Fruit fly (Drosophila melanogaster) whole organism, prepupa: Measurements from ENCODE around the gene CG16952.

Experiments
- CG10631 ChIP-seq: fragments of 200-800 bp; sonication (Bioruptor generic); optimal IDR thresholded peaks from 2 replicates; lab custom pipeline; 2016; ENCODE audit warnings: missing biosample characterization, missing genetic modification characterization
- CG10669 ChIP-seq: fragments of 200-800 bp; sonication (Bioruptor generic); optimal IDR thresholded peaks from 3 replicates; lab custom pipeline; 2018; ENCODE audit warnings: missing biosample characterization, mild to moderate bottlenecking, missing genetic modification characterization, moderate library complexity
- CG11294 ChIP-seq: fragments of 200-800 bp; sonication (Bioruptor generic); IDR thresholded peaks from 2 replicates; pipeline ENCODE4 v1.3.6; 2022; ENCODE audit warnings: missing biosample characterization, missing genetic modification characterization
- CG11762 ChIP-seq: fragments of 200-800 bp; sonication (Bioruptor generic); optimal IDR thresholded peaks from 3 replicates; lab custom pipeline; 2016; ENCODE audit warnings: missing biosample characterization, missing genetic modification characterization; ENCODE audit not compliant: insufficient read depth
- CG11902 ChIP-seq: fragments of 200-800 bp; sonication (Bioruptor generic); optimal IDR thresholded peaks from 3 replicates; lab custom pipeline; 2016; ENCODE audit warnings: missing biosample characterization, missing genetic modification characterization
- CG16779 ChIP-seq: fragments of 200-800 bp; sonication (Bioruptor generic); optimal IDR thresholded peaks from 3 replicates; lab custom pipeline; 2017; ENCODE audit warnings: missing biosample characterization, mild to moderate bottlenecking, missing genetic modification characterization
- CG32006 ChIP-seq: fragments of 200-800 bp; sonication (Bioruptor generic); optimal IDR thresholded peaks from 3 replicates; lab custom pipeline; 2017; ENCODE audit warnings: missing biosample characterization, mild to moderate bottlenecking, missing genetic modification characterization
- CG3919 ChIP-seq: fragments of 200-800 bp; sonication (Bioruptor generic); optimal IDR thresholded peaks from 3 replicates; lab custom pipeline; 2016; ENCODE audit warnings: missing biosample characterization, missing genetic modification characterization
- CG4318 ChIP-seq: fragments of 200-800 bp; sonication (Bioruptor generic); optimal IDR thresholded peaks from 3 replicates; lab custom pipeline; 2017; ENCODE audit warnings: missing biosample characterization, mild to moderate bottlenecking, missing genetic modification characterization
- CG6276 ChIP-seq: fragments of 200-800 bp; sonication (Bioruptor generic); optimal IDR thresholded peaks from 2 replicates; lab custom pipeline; 2017; ENCODE audit warnings: missing biosample characterization, mild to moderate bottlenecking, missing genetic modification characterization
- Eip75B ChIP-seq: fragments of 200-800 bp; sonication (Bioruptor generic); optimal IDR thresholded peaks from 3 replicates; lab custom pipeline; 2016; ENCODE audit warnings: missing biosample characterization, missing genetic modification characterization
- Eip78C ChIP-seq: fragments of 200-800 bp; sonication (Bioruptor generic); peaks from one replicate; lab custom pipeline; 2016; ENCODE audit warnings: missing biosample characterization, missing genetic modification characterization
- Eip93F ChIP-seq: fragments of 200-800 bp; sonication (Bioruptor generic); optimal IDR thresholded peaks from 2 replicates; lab custom pipeline; 2016; ENCODE audit warnings: missing biosample characterization, mild to moderate bottlenecking, missing genetic modification characterization
- Ets96B ChIP-seq: fragments of 200-800 bp; optimal IDR thresholded peaks from 2 replicates; lab custom pipeline; 2019; ENCODE audit warnings: missing biosample characterization, mild to moderate bottlenecking, missing genetic modification characterization, moderate library complexity
- Gug ChIP-seq: fragments of 200-800 bp; sonication (Bioruptor generic); IDR thresholded peaks from 2 replicates; pipeline ENCODE4 v1.3.6; 2022; ENCODE audit warnings: missing biosample characterization, missing genetic modification characterization
- Hr39 ChIP-seq: fragments of 200-800 bp; sonication (Bioruptor generic); optimal IDR thresholded peaks from 2 replicates; lab custom pipeline; 2016; ENCODE audit warnings: missing biosample characterization, missing genetic modification characterization
- OdsH ChIP-seq: fragments of 200-800 bp; sonication (Bioruptor generic); optimal IDR thresholded peaks from 3 replicates; lab custom pipeline; 2016; ENCODE audit warnings: missing biosample characterization, missing genetic modification characterization
- Smox ChIP-seq: fragments of 200-800 bp; sonication (Bioruptor generic); optimal IDR thresholded peaks from 3 replicates; lab custom pipeline; 2016; ENCODE audit warnings: missing biosample characterization, missing genetic modification characterization
- Sox15 ChIP-seq: fragments of 200-800 bp; sonication (Bioruptor generic); optimal IDR thresholded peaks from 3 replicates; lab custom pipeline; 2016; ENCODE audit warnings: missing biosample characterization, missing genetic modification characterization
- cyc ChIP-seq: fragments of 200-800 bp; sonication (Bioruptor generic); optimal IDR thresholded peaks from 3 replicates; lab custom pipeline; 2016; ENCODE audit warnings: missing biosample characterization, missing genetic modification characterization
- eg ChIP-seq: fragments of 200-800 bp; sonication (Bioruptor generic); IDR thresholded peaks from 3 replicates; pipeline ENCODE4 v1.3.6; 2022; ENCODE audit warnings: missing biosample characterization, missing genetic modification characterization
- fd59A ChIP-seq: fragments of 200-800 bp; sonication (Bioruptor generic); optimal IDR thresholded peaks from 2 replicates; lab custom pipeline; 2017; ENCODE audit warnings: missing biosample characterization, mild to moderate bottlenecking, missing genetic modification characterization, missing genetic modification reagents
- fd85E ChIP-seq: fragments of 200-800 bp; sonication (Bioruptor generic); optimal IDR thresholded peaks from 3 replicates; lab custom pipeline; 2016; ENCODE audit warnings: missing biosample characterization, missing genetic modification characterization
- fkh ChIP-seq: fragments of 200-800 bp; sonication (Bioruptor generic); optimal IDR thresholded peaks from 3 replicates; lab custom pipeline; 2017; ENCODE audit warnings: missing biosample characterization, mild to moderate bottlenecking, missing genetic modification characterization, moderate library complexity
- vri ChIP-seq: fragments of 200-800 bp; sonication (Bioruptor generic); optimal IDR thresholded peaks from 3 replicates; lab custom pipeline; 2016; ENCODE audit warnings: missing biosample characterization, mild to moderate bottlenecking, missing genetic modification characterization

The CG16952 gene

DNA sequence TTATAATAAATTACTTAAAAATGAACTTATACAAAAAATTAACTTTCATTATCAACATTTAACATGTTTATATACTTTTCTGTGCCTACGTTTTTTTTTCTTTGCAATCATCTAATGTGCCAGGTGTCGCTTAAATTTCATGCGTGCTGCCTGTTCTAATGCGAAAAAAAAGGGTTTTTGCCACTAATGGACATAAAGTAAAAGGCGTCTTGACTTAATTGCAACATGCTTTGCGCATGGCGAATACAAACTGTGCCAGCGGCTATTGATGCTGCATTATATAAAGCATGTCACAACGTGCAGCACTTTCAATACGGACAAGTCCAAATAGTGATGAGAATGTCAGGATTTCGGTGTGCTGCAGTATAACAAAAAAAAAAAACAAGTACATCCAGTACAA is 51.7 kb downstream of the CG16952 start, which contains the start of gene CG8916:
TSS of gene CG8916 (plus strand) at position 301 of the 400 bp plus-strand sequence.
- TF ChIP-seq fkh (GFP tag; lab: Kevin White, UChicago) (no peak), Eip75B (no peak), CG11762 (GFP tag; lab: Kevin White, UChicago) (no peak), Ets96B (tag; lab: Kevin White, UChicago) (no peak), eg (GFP tag; lab: Robert Waterston, UW) (no peak), vri (GFP tag; lab: Kevin White, UChicago) (no peak), CG16779 (no peak), CG3919 (GFP tag; lab: Kevin White, UChicago) (no peak), CG32006 (GFP tag; lab: Kevin White, UChicago) (no peak), fd59A (GFP tag; lab: Kevin White, UChicago) (no peak), Eip93F (GFP tag; lab: Kevin White, UChicago) (no peak), CG4318 (GFP tag; lab: Kevin White, UChicago) (no peak), fd85E (GFP tag; lab: Kevin White, UChicago) (no peak)
- TF ChIP-seq, all 60 proteins: peak for 0

DNA sequence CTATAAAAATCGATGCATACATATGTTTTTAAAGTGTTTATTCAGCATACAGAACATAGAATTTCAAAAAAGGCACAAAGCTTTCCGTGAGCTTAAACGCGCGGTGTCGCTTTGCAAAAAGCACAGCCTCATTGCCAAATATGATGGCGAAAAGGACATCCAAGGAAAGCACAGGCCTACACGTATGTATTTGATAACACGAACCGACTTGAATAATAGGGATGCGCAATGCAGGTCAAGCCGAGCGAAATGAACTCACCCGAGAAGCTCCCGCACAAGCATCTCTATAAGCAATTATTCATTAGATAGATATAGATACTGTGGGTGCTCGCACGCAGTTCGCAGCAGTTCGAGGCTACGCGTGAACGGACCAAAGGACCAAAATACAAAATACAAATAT is 54.8 kb downstream of the CG16952 start, which contains the start of gene Lcch3:
TSS of gene Lcch3 (plus strand) at position 301 of the 400 bp plus-strand sequence.
- TF ChIP-seq CG11762 (GFP tag; lab: Kevin White, UChicago) = no peak
- TF ChIP-seq Eip78C (GFP tag; lab: Kevin White, UChicago) = no peak
- no peak for TF ChIP-seq cyc (GFP tag; lab: Kevin White, UChicago)
- no peak for TF ChIP-seq Hr39 (GFP tag; lab: Kevin White, UChicago)
- TF ChIP-seq Sox15 = no peak
- TF ChIP-seq eg (GFP tag; lab: Robert Waterston, UW) = no peak
- no peak for TF ChIP-seq CG11902
- TF ChIP-seq CG11294 (GFP tag; lab: Robert Waterston, UW) = no peak
- TF ChIP-seq OdsH (GFP tag; lab: Kevin White, UChicago) = no peak
- TF ChIP-seq Smox (GFP tag; lab: Kevin White, UChicago) = no peak
- no peak for TF ChIP-seq CG6276 (GFP tag; lab: Kevin White, UChicago)
- no peak for TF ChIP-seq Gug (GFP tag; lab: Robert Waterston, UW)
- no peak for TF ChIP-seq CG10631 (GFP tag; lab: Kevin White, UChicago)
- no peak for TF ChIP-seq CG10669
- TF ChIP-seq, all 60 proteins: peak for 0
